Fruit fly (Drosophila melanogaster) Kc167 (cell line): ENCODE measurements around the gene Scox.

Source experiments
- Myc ChIP-seq: fragments of >200 bp; optimal IDR thresholded peaks from 2 replicates; lab custom pipeline; 2017; ENCODE audit warnings: missing external identifiers
- Sin3A ChIP-seq: fragments of >200 bp; optimal IDR thresholded peaks from 2 replicates; lab custom pipeline; 2018; ENCODE audit warnings: missing external identifiers
- h ChIP-seq: fragments of >200 bp; optimal IDR thresholded peaks from 3 replicates; lab custom pipeline; 2018; ENCODE audit warnings: missing external identifiers
- insv ChIP-seq: fragments of >200 bp; optimal IDR thresholded peaks from 3 replicates; lab custom pipeline; 2018; ENCODE audit warnings: missing external identifiers
- psq ChIP-seq: fragments of >200 bp; optimal IDR thresholded peaks from 2 replicates; lab custom pipeline; 2017; ENCODE audit warnings: missing external identifiers
- ttk ChIP-seq: sonication (Bioruptor generic); optimal IDR thresholded peaks from 2 replicates; lab custom pipeline; 2017; ENCODE audit warnings: missing external identifiers

The Scox gene

DNA sequence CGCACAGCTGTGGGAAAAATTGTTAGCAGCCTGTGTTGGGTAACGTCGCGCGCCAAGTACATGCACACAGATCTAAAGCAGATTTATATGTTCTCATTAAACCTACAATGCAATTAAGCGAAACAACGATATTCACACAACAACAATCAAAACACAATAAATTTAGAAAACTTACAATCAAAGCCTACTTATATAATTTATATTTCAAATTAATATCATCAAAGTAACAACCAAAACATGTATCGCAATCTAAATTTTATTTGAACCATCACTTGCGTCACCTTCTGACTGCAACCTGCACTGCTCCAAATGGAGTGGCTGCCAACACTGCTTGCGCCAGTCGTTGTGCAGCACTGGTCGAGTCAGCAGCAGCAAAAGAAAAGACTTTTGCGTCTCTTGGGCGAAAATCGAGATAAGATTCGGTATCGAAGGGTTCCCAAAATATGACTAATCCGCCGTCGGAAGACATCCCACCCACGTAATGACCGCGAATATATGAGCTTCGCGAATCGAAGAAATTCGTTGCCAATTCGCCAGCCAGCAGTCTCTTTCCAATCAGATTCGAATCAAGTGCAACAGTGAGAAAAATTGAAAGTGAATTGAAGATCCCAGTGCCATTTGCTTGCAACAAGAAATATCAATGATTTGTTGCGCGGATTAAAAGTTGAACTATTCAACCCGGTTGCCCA is 12.7 kb upstream of the Scox start, which contains the start of the genes CG8892 and CG34126:
CG8892 (minus strand) TSS at position 315 of the 689 bp plus-strand sequence.
CG34126 (plus strand) TSS at position 337 of the 689 bp plus-strand sequence.
- TF ChIP-seq h (lab: Kevin White, UChicago) (no peak), Myc (lab: Kevin White, UChicago) (no peak), Sin3A (lab: Kevin White, UChicago) (no peak), psq (lab: Kevin White, UChicago) (no peak), ttk (lab: Kevin White, UChicago) (no peak), insv (no peak)

DNA sequence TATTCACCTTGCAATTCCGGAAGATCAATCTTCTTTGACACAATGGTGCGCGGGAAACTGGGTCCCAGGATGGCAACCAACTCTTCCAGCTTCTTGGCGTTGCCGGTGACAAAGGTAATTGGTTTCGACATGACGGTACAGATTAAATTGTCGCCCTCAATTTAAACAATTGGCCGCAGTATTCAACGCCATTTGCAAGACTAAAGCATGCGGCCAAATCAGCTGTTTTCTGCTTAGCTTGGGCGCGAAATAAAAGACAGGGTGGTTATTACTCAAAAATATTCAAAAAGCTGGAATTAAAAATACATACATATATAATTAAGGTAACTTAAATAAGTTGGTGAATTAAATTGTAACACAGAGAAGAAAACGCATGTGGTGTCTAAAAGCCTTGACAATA is 10.4 kb upstream of the Scox start, which contains the start of gene CG8891:
CG8891 (minus strand) TSS at position 242 of the 400 bp plus-strand sequence.
- TF ChIP-seq psq (lab: Kevin White, UChicago) = no peak
- no peak for TF ChIP-seq ttk (lab: Kevin White, UChicago)
- TF ChIP-seq h (lab: Kevin White, UChicago) = no peak
- TF ChIP-seq Myc (lab: Kevin White, UChicago) = no peak
- TF ChIP-seq insv = no peak
- no peak for TF ChIP-seq Sin3A (lab: Kevin White, UChicago)

dm6 chr2L:4976988-4977551 is 8.3 kb upstream of the Scox start, which contains the start of the genes Gmd and CG3792:
Gene Gmd, minus strand, starts transcription at chr2L:4977023.
Gene CG3792, plus strand, starts transcription at chr2L:4977312.
- TF ChIP-seq ttk (lab: Kevin White, UChicago) (no peak), Sin3A (lab: Kevin White, UChicago) (no peak), Myc (lab: Kevin White, UChicago) (no peak), psq (lab: Kevin White, UChicago) (no peak), h (lab: Kevin White, UChicago) (no peak), insv (no peak)

- TF ChIP-seq ttk (lab: Kevin White, UChicago) = no peak
- no peak for TF ChIP-seq insv
- TF ChIP-seq psq (lab: Kevin White, UChicago) = no peak
- no peak for TF ChIP-seq Sin3A (lab: Kevin White, UChicago)
Measured at dm6 chr2L:4973731-4974415, 5.1 kb upstream of the Scox start, which contains the start of gene mRpL28. Gene mRpL28, plus strand, starts transcription at chr2L:4973976.

DNA sequence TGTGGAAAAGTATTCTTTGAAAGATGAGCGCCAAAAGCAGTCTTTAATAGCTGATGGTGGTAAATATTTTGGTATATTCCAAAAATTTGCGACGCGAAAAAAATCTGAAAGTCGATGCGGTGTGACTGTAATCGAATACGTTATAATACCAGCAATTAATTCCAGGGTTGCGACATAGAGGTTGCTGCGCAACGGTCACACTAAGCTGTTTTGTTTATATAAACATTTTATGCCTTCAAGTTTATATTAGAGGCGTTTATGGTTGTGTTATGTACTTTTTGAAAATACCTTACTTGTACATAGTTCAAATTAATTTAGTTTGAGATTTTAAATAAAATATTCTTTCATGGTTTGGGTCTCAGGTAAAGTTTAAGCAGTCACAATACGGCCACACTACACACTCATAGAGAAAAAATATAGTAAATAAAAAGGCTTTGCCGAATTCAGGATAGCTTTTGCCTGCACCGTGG is 2.6 kb upstream of the Scox start, which contains the start of gene CG14043:
CG14043 (plus strand) TSS at position 374 of the 470 bp plus-strand sequence.
- no peak for TF ChIP-seq Myc (lab: Kevin White, UChicago)
- TF ChIP-seq h (lab: Kevin White, UChicago) = no peak
- no peak for TF ChIP-seq ttk (lab: Kevin White, UChicago)
- TF ChIP-seq Sin3A (lab: Kevin White, UChicago) = no peak
- no peak for TF ChIP-seq psq (lab: Kevin White, UChicago)

dm6 chr2L:4967511-4967910 is 1.2 kb downstream of the Scox start, which contains the start of gene eIF3i:
Gene eIF3i, minus strand, starts transcription at chr2L:4967775.
- TF ChIP-seq insv (no peak), Sin3A (lab: Kevin White, UChicago) (no peak), h (lab: Kevin White, UChicago) (no peak), Myc (lab: Kevin White, UChicago) (no peak), ttk (lab: Kevin White, UChicago) (no peak), psq (lab: Kevin White, UChicago) (no peak)

- no peak for TF ChIP-seq h (lab: Kevin White, UChicago)
- no peak for TF ChIP-seq ttk (lab: Kevin White, UChicago)
- TF ChIP-seq insv = no peak
- no peak for TF ChIP-seq Sin3A (lab: Kevin White, UChicago)
- TF ChIP-seq psq (lab: Kevin White, UChicago) = no peak
- TF ChIP-seq Myc (lab: Kevin White, UChicago) = no peak
Measured at dm6 chr2L:4965923-4966322, 2.8 kb downstream of the Scox start.

dm6 chr2L:4965420-4965819 is 3.3 kb downstream of the Scox start, which contains the start of gene CG34125:
Gene CG34125, plus strand, starts transcription at chr2L:4965673.
- TF ChIP-seq h (lab: Kevin White, UChicago) = no peak
- TF ChIP-seq ttk (lab: Kevin White, UChicago) = no peak
- no peak for TF ChIP-seq Sin3A (lab: Kevin White, UChicago)
- no peak for TF ChIP-seq psq (lab: Kevin White, UChicago)
- TF ChIP-seq Myc (lab: Kevin White, UChicago) = no peak
- TF ChIP-seq insv = no peak

- no peak for TF ChIP-seq ttk (lab: Kevin White, UChicago)
- no peak for TF ChIP-seq Sin3A (lab: Kevin White, UChicago)
- TF ChIP-seq h (lab: Kevin White, UChicago) = no peak
- no peak for TF ChIP-seq Myc (lab: Kevin White, UChicago)
- TF ChIP-seq insv = no peak
- TF ChIP-seq psq (lab: Kevin White, UChicago) = no peak
Measured at dm6 chr2L:4958111-4958510, 10.6 kb downstream of the Scox start, which contains the start of gene CG34124. Gene CG34124, plus strand, starts transcription at chr2L:4958411.

DNA sequence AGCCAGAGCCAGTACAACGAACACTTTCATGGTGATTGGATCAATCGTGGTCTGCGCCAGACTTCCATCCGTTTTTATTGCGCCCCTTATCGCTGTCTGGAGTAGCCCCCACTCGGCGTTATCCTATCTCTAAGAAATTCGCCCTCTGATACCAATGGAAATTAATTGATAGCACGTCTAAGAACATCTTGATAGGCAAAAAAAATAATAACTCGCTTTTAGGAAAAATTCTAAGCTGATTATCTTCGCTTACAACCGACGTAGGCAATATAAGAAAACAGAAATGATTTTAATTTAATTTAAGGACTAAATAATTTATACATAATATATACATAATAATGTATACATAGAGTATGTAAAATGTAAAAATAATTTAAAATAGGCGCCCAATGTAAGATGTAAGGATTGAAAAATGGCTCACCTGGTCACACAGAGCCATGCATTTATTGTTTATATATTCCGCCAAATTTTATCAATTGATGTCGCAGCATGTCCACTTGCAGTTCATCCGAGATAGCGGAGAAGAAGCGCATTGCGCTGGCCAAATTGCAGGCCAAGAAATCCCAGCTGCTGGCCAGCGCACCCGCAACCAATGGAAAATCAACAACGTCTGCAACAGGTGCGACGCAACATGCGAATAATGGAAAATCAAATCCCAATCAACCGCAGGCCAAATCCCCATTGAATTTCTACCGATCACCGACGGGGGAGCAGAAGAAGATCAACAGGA is 13.5 kb downstream of the Scox start, which contains the start of the genes Jon25Bi and Marcal1:
Jon25Bi (minus strand) TSS at position 51 of the 730 bp plus-strand sequence.
Marcal1 (plus strand) TSS at position 416 of the 730 bp plus-strand sequence.
- TF ChIP-seq insv (no peak), h (lab: Kevin White, UChicago) (no peak), psq (lab: Kevin White, UChicago) (no peak), Sin3A (lab: Kevin White, UChicago) (no peak), Myc (lab: Kevin White, UChicago) (no peak), ttk (lab: Kevin White, UChicago) (no peak)
